Comparison of ENCODE assay signal across 6 worm cellular contexts in genomic region chrX:6591674-6592073, ce11.
TF ChIP-seq lines count a peak whose summit lies in the region.

No protein-coding gene starts in this region.

TF ChIP-seq in whole organism, L1 larva, 84 proteins besides CTCF, POLR2A, EP300 and RAD21:
- peak; percentile 48 for TF ChIP-seq snu-23 (GFP tag; optimal IDR thresholded peaks at IDR 0.05; lab: Kevin White, UChicago)
- TF ChIP-seq aha-1 (tag; optimal IDR thresholded peaks at IDR 0.05; lab: Kevin White, UChicago): no peak
- no peak for TF ChIP-seq lsy-2 (tag; optimal IDR thresholded peaks at IDR 0.05; lab: Kevin White, UChicago)
- TF ChIP-seq unc-130 (tag; optimal IDR thresholded peaks at IDR 0.05; lab: Kevin White, UChicago): peak; percentile 44
- TF ChIP-seq ceh-88 (GFP tag; IDR thresholded peaks at IDR 0.05; lab: Robert Waterston, UW): no peak
- TF ChIP-seq nhr-71 (tag; optimal IDR thresholded peaks at IDR 0.05; lab: Kevin White, UChicago): peak; percentile 74
- peak in 1 of 2 experiments; percentile 2 for TF ChIP-seq mdl-1 (tag; optimal IDR thresholded peaks at IDR 0.05; lab: Kevin White, UChicago)
- peak; percentile 99 for TF ChIP-seq pag-3 (tag; optimal IDR thresholded peaks at IDR 0.05; lab: Kevin White, UChicago; ENCODE audit: borderline replicate concordance, insufficient read depth)
- peak; percentile 37 for TF ChIP-seq nhr-19 (GFP tag; conservative IDR thresholded peaks at IDR 0.05; lab: Robert Waterston, UW)
- peak; percentile 9 for TF ChIP-seq lin-39 (tag; optimal IDR thresholded peaks at IDR 0.05; lab: Kevin White, UChicago)
- TF ChIP-seq dsc-1 (tag; optimal IDR thresholded peaks at IDR 0.05; lab: Kevin White, UChicago): peak; percentile 33
- no peak for TF ChIP-seq ztf-11 (tag; optimal IDR thresholded peaks at IDR 0.05; lab: Kevin White, UChicago)
- TF ChIP-seq efl-1 (optimal IDR thresholded peaks at IDR 0.05; lab: Kevin White, UChicago): no peak
- peak in 1 of 2 experiments; percentile 60 for TF ChIP-seq efl-1 (GFP tag; optimal IDR thresholded peaks at IDR 0.05 in 1 of 2; lab: Kevin White, UChicago)
- peak; percentile 84 for TF ChIP-seq rnt-1 (tag; optimal IDR thresholded peaks at IDR 0.05; lab: Kevin White, UChicago)
TF ChIP-seq in whole organism, L1 larva: peak in this region for 10.

TF ChIP-seq in whole organism, L2 larva, 48 proteins besides CTCF, POLR2A, EP300 and RAD21:
- TF ChIP-seq nhr-129 (tag; optimal IDR thresholded peaks at IDR 0.05; lab: Kevin White, UChicago): peak; percentile 67
- TF ChIP-seq F13H6.1 (tag; optimal IDR thresholded peaks at IDR 0.05; lab: Kevin White, UChicago): peak; percentile 63
- peak; percentile 21 for TF ChIP-seq sma-9 (GFP tag; optimal IDR thresholded peaks at IDR 0.05; lab: Kevin White, UChicago)
- TF ChIP-seq sma-9 (tag; optimal IDR thresholded peaks at IDR 0.05; lab: Kevin White, UChicago): no peak
- TF ChIP-seq blmp-1 (tag; optimal IDR thresholded peaks at IDR 0.05; lab: Kevin White, UChicago; ENCODE audit: insufficient read depth): no peak

TF ChIP-seq in whole organism, L3 larva, 47 proteins besides CTCF, POLR2A, EP300 and RAD21:
- no peak for TF ChIP-seq elt-1 (tag; optimal IDR thresholded peaks at IDR 0.05; lab: Kevin White, UChicago)
- TF ChIP-seq lin-39 (tag; optimal IDR thresholded peaks at IDR 0.05; lab: Kevin White, UChicago): peak; percentile 23
- peak; percentile 24 for TF ChIP-seq egl-5 (tag; optimal IDR thresholded peaks at IDR 0.05; lab: Kevin White, UChicago)
- peak; percentile 29 for TF ChIP-seq nfya-1 (tag; optimal IDR thresholded peaks at IDR 0.05; lab: Kevin White, UChicago; ENCODE audit: insufficient read depth)
TF ChIP-seq in whole organism, L3 larva: peak in this region for 3.

TF ChIP-seq in whole organism, L4 larva, 104 proteins besides CTCF, POLR2A, EP300 and RAD21:
- TF ChIP-seq snpc-4 (tag; optimal IDR thresholded peaks at IDR 0.05; lab: Kevin White, UChicago): no peak
- peak; percentile 29 for TF ChIP-seq hlh-30 (tag; optimal IDR thresholded peaks at IDR 0.05; lab: Kevin White, UChicago; ENCODE audit: insufficient read depth)
- TF ChIP-seq nhr-11 (tag; optimal IDR thresholded peaks at IDR 0.05; lab: Kevin White, UChicago): peak; percentile 51
- TF ChIP-seq daf-16 (GFP tag; optimal IDR thresholded peaks at IDR 0.05; lab: Kevin White, UChicago): peak in 1 of 2 experiments; percentile 63
- TF ChIP-seq daf-16 (tag; optimal IDR thresholded peaks at IDR 0.05; lab: Kevin White, UChicago): no peak
- peak; percentile 95 for TF ChIP-seq aha-1 (tag; lab: Kevin White, UChicago)

TF ChIP-seq in whole organism, late embryonic, 69 proteins besides CTCF, POLR2A, EP300 and RAD21:
- TF ChIP-seq rnt-1 (tag; optimal IDR thresholded peaks at IDR 0.05; lab: Kevin White, UChicago): peak; percentile 59
- TF ChIP-seq unc-55 (GFP tag; optimal IDR thresholded peaks at IDR 0.05; lab: Kevin White, UChicago): peak; percentile 42
- TF ChIP-seq tbx-2 (tag; optimal IDR thresholded peaks at IDR 0.05; lab: Kevin White, UChicago): no peak
- no peak for TF ChIP-seq odd-2 (tag; optimal IDR thresholded peaks at IDR 0.05; lab: Kevin White, UChicago)
- TF ChIP-seq ceh-18 (tag; optimal IDR thresholded peaks at IDR 0.05; lab: Kevin White, UChicago): peak; percentile 76
- TF ChIP-seq sdc-2 (tag; optimal IDR thresholded peaks at IDR 0.05; lab: Kevin White, UChicago): no peak
- no peak for TF ChIP-seq unc-86 (tag; optimal IDR thresholded peaks at IDR 0.05; lab: Kevin White, UChicago)
- TF ChIP-seq ceh-2 (tag; optimal IDR thresholded peaks at IDR 0.05; lab: Kevin White, UChicago): no peak
- no peak for TF ChIP-seq hlh-15 (tag; optimal IDR thresholded peaks at IDR 0.05; lab: Kevin White, UChicago)

TF ChIP-seq in whole organism, mixed stage, embryonic, 35 proteins besides CTCF, POLR2A, EP300 and RAD21:
- no peak for TF ChIP-seq nhr-237 (tag; optimal IDR thresholded peaks at IDR 0.05; lab: Kevin White, UChicago)
- peak; percentile 41 for TF ChIP-seq unc-62 (GFP tag; optimal IDR thresholded peaks at IDR 0.05; lab: Kevin White, UChicago)
- no peak for TF ChIP-seq mls-2 (tag; optimal IDR thresholded peaks at IDR 0.05; lab: Kevin White, UChicago)
- TF ChIP-seq unc-120 (tag; optimal IDR thresholded peaks at IDR 0.05; lab: Kevin White, UChicago; ENCODE audit: poor library complexity, severe bottlenecking): peak; percentile 57
- peak; percentile 79 for TF ChIP-seq hlh-1 (tag; optimal IDR thresholded peaks at IDR 0.05; lab: Kevin White, UChicago)
TF ChIP-seq in whole organism, mixed stage, embryonic: peak in this region for 3.

Comparison
In these comparisons a context has a peak if more than half of its experiments do, and no peak if none do; other contexts are left out.
1. Of the 29 proteins assayed by ChIP-seq in both whole organism, L4 larva and whole organism, L1 larva: peak only in whole organism, L4 larva: aha-1 and nhr-11; only in whole organism, L1 larva: lin-39 and unc-130; in both: none; in neither: 24; mixed calls (peak in some experiments, not most) for 1.